Worm (Caenorhabditis elegans) whole organism, mixed stage, embryonic: ENCODE data around the gene smex-1.

Source experiments
- nhr-237 ChIP-seq: fragments of 150-350 bp; optimal IDR thresholded peaks from 2 replicates; lab custom pipeline; 2014; ENCODE audit warnings: missing biosample characterization, missing genetic modification characterization
- nhr-28 ChIP-seq: fragments of 150-350 bp; optimal IDR thresholded peaks from 2 replicates; lab custom pipeline; 2014; ENCODE audit warnings: missing biosample characterization, missing genetic modification characterization
- nhr-76 ChIP-seq: sonication (generic microtip); optimal IDR thresholded peaks from 2 replicates; lab custom pipeline; 2017; ENCODE audit warnings: missing biosample characterization, missing genetic modification characterization
- snpc-4 ChIP-seq: fragments of 150-350 bp; optimal IDR thresholded peaks from 2 replicates; lab custom pipeline; 2014; ENCODE audit warnings: missing biosample characterization, missing genetic modification characterization

DNA sequence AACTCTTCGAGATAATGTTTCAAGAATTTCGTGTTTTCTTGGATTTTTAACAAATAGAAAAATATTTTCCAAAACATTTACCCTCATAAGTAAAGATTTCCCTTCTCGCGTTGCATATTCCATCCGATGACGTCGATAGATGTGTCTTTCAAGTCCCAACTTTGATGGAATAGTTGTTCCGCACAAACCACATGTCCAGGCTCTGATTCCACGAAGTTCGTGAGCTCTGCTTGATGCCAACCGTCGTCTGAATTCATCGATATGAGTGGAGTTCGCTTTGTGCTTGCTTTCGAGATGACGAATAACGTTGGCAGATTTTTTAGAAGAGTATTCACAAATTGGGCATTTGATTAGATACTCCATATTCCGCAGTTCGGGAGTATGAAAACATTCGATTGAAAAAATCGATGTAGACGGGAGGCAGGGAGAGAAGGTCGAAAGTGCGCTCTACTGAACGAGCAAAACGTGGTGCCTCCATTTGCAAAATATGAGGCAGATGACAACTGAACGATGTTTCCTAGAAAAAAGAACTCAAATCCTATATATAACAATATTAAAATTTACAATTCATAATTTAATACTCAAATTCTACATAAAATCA is 5.3 kb upstream of the smex-1 start, which contains the start of gene W02D7.6:
- TF ChIP-seq nhr-237 (tag; lab: Kevin White, UChicago) (no peak), nhr-76 (tag; lab: Kevin White, UChicago) (no peak), nhr-28 (tag; lab: Kevin White, UChicago) (no peak), snpc-4 (tag; lab: Kevin White, UChicago) (no peak)
